Fruit fly (Drosophila melanogaster) whole organism, embryonic: Measurements from ENCODE around the gene CG43064.

Source experiments
- ATbp ChIP-seq: fragments of 200-800 bp; sonication (Bioruptor generic); optimal IDR thresholded peaks from 2 replicates; lab custom pipeline; 2017; ENCODE audit warnings: missing biosample characterization, mild to moderate bottlenecking, missing genetic modification characterization, missing genetic modification reagents
- CG10147 ChIP-seq: fragments of 200-800 bp; sonication (Bioruptor generic); optimal IDR thresholded peaks from 2 replicates; lab custom pipeline; 2019; ENCODE audit warnings: missing biosample characterization, mild to moderate bottlenecking, missing genetic modification characterization, moderate library complexity
- CG12391 ChIP-seq: fragments of 200-800 bp; sonication (Bioruptor generic); optimal IDR thresholded peaks from 3 replicates; lab custom pipeline; 2018; ENCODE audit warnings: missing biosample characterization, mild to moderate bottlenecking, missing genetic modification characterization, moderate library complexity
- CG14710 ChIP-seq: fragments of 200-800 bp; sonication (Bioruptor generic); optimal IDR thresholded peaks from 3 replicates; lab custom pipeline; 2019; ENCODE audit warnings: missing biosample characterization, mild to moderate bottlenecking, missing genetic modification characterization, moderate library complexity
- CG15073 ChIP-seq: fragments of 200-800 bp; sonication (Bioruptor generic); optimal IDR thresholded peaks from 2 replicates; lab custom pipeline; 2016; ENCODE audit warnings: missing biosample characterization, missing genetic modification characterization
- CG15514 ChIP-seq: fragments of 200-800 bp; sonication (Bioruptor generic); optimal IDR thresholded peaks from 3 replicates; lab custom pipeline; 2017; ENCODE audit warnings: missing biosample characterization, missing genetic modification characterization, mild to moderate bottlenecking, moderate library complexity, missing genetic modification reagents
- CG16779 ChIP-seq: fragments of 200-800 bp; sonication (Bioruptor generic); IDR thresholded peaks from 2 replicates; pipeline ENCODE4 v1.3.6; 2022; ENCODE audit warnings: missing biosample characterization, missing genetic modification characterization
- CG16813 ChIP-seq: fragments of 200-800 bp; sonication (Bioruptor generic); IDR thresholded peaks from 3 replicates; pipeline ENCODE4 v1.3.6; 2022; ENCODE audit warnings: missing biosample characterization, missing genetic modification characterization; ENCODE audit not compliant: partially characterized antibody
- CG17186 ChIP-seq: fragments of 200-800 bp; sonication (Bioruptor generic); optimal IDR thresholded peaks from 3 replicates; lab custom pipeline; 2017; ENCODE audit warnings: missing biosample characterization, missing genetic modification reagents, missing genetic modification characterization
- CG17612 ChIP-seq: fragments of 200-800 bp; sonication (Bioruptor generic); IDR thresholded peaks from 2 replicates; pipeline ENCODE4 v1.3.6; 2022; ENCODE audit warnings: missing biosample characterization, missing genetic modification characterization
- CG1792 ChIP-seq: fragments of 200-800 bp; sonication (Bioruptor generic); optimal IDR thresholded peaks from 2 replicates; lab custom pipeline; 2016; ENCODE audit warnings: missing biosample characterization, missing genetic modification characterization
- CG2129 ChIP-seq: fragments of 200-800 bp; sonication (Bioruptor generic); IDR thresholded peaks from 2 replicates; pipeline ENCODE4 v1.3.6; 2022; ENCODE audit warnings: missing biosample characterization, missing genetic modification characterization; ENCODE audit not compliant: partially characterized antibody
- CG2712 ChIP-seq: fragments of 200-800 bp; optimal IDR thresholded peaks from 3 replicates; lab custom pipeline; 2019; ENCODE audit warnings: missing biosample characterization, mild to moderate bottlenecking, missing genetic modification characterization, moderate library complexity
- CG34224 ChIP-seq: fragments of 200-800 bp; sonication (Bioruptor generic); IDR thresholded peaks from 3 replicates; pipeline ENCODE4 v1.3.6; 2022; ENCODE audit warnings: missing biosample characterization, missing genetic modification characterization; ENCODE audit not compliant: partially characterized antibody
- CG34422 ChIP-seq: fragments of 200-800 bp; sonication (Bioruptor generic); IDR thresholded peaks from 3 replicates; pipeline ENCODE4 v1.3.6; 2022; ENCODE audit warnings: missing biosample characterization, missing genetic modification characterization
- CG3847 ChIP-seq: fragments of 200-800 bp; sonication (Bioruptor generic); IDR thresholded peaks from 2 replicates; pipeline ENCODE4 v1.3.6; 2022; ENCODE audit warnings: missing biosample characterization, missing genetic modification characterization
- CG3995 ChIP-seq: fragments of 200-800 bp; sonication (Bioruptor generic); optimal IDR thresholded peaks from 3 replicates; lab custom pipeline; 2016; ENCODE audit warnings: missing biosample characterization, missing genetic modification characterization
- CG4282 ChIP-seq: fragments of 200-800 bp; sonication (Bioruptor generic); optimal IDR thresholded peaks from 2 replicates; lab custom pipeline; 2016; ENCODE audit warnings: missing biosample characterization, missing genetic modification characterization
- CG4854 ChIP-seq: fragments of 200-800 bp; sonication (Bioruptor generic); optimal IDR thresholded peaks from 2 replicates; lab custom pipeline; 2016; ENCODE audit warnings: missing biosample characterization, missing genetic modification characterization, inconsistent platforms
- CG6791 ChIP-seq: fragments of 200-800 bp; sonication (Bioruptor generic); IDR thresholded peaks from 3 replicates; pipeline ENCODE4 v1.3.6; 2022; ENCODE audit warnings: missing biosample characterization, missing genetic modification characterization; ENCODE audit not compliant: partially characterized antibody
- CG8388 ChIP-seq: fragments of 200-800 bp; sonication (Bioruptor generic); optimal IDR thresholded peaks from 2 replicates; lab custom pipeline; 2019; ENCODE audit warnings: missing biosample characterization, mild to moderate bottlenecking, missing genetic modification characterization, moderate library complexity
- CrebB ChIP-seq: fragments of 200-800 bp; sonication (Bioruptor generic); optimal IDR thresholded peaks from 3 replicates; lab custom pipeline; 2018; ENCODE audit warnings: missing biosample characterization, mild to moderate bottlenecking, missing genetic modification characterization
- Dref ChIP-seq: fragments of 200-800 bp; sonication (Bioruptor generic); IDR thresholded peaks from 2 replicates; pipeline ENCODE4 v1.3.6; 2022; ENCODE audit warnings: missing biosample characterization, missing genetic modification characterization
- E2f2 ChIP-seq: fragments of 200-800 bp; sonication (Bioruptor generic); IDR thresholded peaks from 2 replicates; pipeline ENCODE4 v1.3.6; 2022; ENCODE audit warnings: missing biosample characterization, missing genetic modification characterization
- Ets65A ChIP-seq: fragments of 200-800 bp; sonication (Bioruptor generic); peaks from one replicate; lab custom pipeline; 2016; ENCODE audit warnings: missing biosample characterization, missing genetic modification characterization
- Ets97D ChIP-seq: fragments of 200-800 bp; sonication (Bioruptor generic); optimal IDR thresholded peaks from 3 replicates; lab custom pipeline; 2016; ENCODE audit warnings: missing biosample characterization, missing genetic modification characterization
- HLH4C ChIP-seq: fragments of 200-800 bp; sonication (Bioruptor generic); IDR thresholded peaks from 3 replicates; pipeline ENCODE4 v1.3.6; 2022; ENCODE audit warnings: missing biosample characterization, missing genetic modification characterization; ENCODE audit not compliant: partially characterized antibody
- HLH54F ChIP-seq: fragments of 200-800 bp; sonication (Bioruptor generic); optimal IDR thresholded peaks from 3 replicates; lab custom pipeline; 2016; ENCODE audit warnings: missing biosample characterization, missing genetic modification characterization
- Opbp ChIP-seq: fragments of 200-800 bp; sonication (Bioruptor generic); IDR thresholded peaks from 3 replicates; pipeline ENCODE4 v1.3.6; 2022; ENCODE audit warnings: missing biosample characterization, missing genetic modification characterization; ENCODE audit not compliant: partially characterized antibody
- Side ChIP-seq: fragments of 200-800 bp; sonication (Bioruptor generic); optimal IDR thresholded peaks from 2 replicates; lab custom pipeline; 2016; ENCODE audit warnings: missing biosample characterization, missing genetic modification characterization
- Sry-δ ChIP-seq: fragments of 200-800 bp; sonication (Bioruptor generic); optimal IDR thresholded peaks from 2 replicates; lab custom pipeline; 2016; ENCODE audit warnings: missing biosample characterization, missing genetic modification characterization
- amos ChIP-seq: fragments of 200-800 bp; sonication (Bioruptor generic); IDR thresholded peaks from 2 replicates; pipeline ENCODE4 v1.3.6; 2022; ENCODE audit warnings: missing biosample characterization, missing genetic modification characterization; ENCODE audit not compliant: partially characterized antibody
- ase ChIP-seq: fragments of 200-800 bp; sonication (Bioruptor generic); IDR thresholded peaks from 3 replicates; pipeline ENCODE4 v1.3.6; 2022; ENCODE audit warnings: missing biosample characterization, missing genetic modification characterization
- bbx ChIP-seq: fragments of 200-800 bp; sonication (Bioruptor generic); IDR thresholded peaks from 2 replicates; pipeline ENCODE4 v1.3.6; 2022; ENCODE audit warnings: missing biosample characterization, missing genetic modification characterization; ENCODE audit not compliant: partially characterized antibody
- bigmax ChIP-seq: fragments of 200-800 bp; sonication (Bioruptor generic); optimal IDR thresholded peaks from 2 replicates; lab custom pipeline; 2018; ENCODE audit warnings: missing biosample characterization, mild to moderate bottlenecking, missing genetic modification characterization
- ewg ChIP-seq: fragments of 200-800 bp; sonication (Bioruptor generic); optimal IDR thresholded peaks from 3 replicates; lab custom pipeline; 2017; ENCODE audit warnings: mild to moderate bottlenecking, missing biosample characterization, missing genetic modification reagents, missing genetic modification characterization
- inv ChIP-seq: fragments of 200-800 bp; sonication (Bioruptor generic); IDR thresholded peaks from 2 replicates; pipeline ENCODE4 v1.3.6; 2022; ENCODE audit warnings: missing biosample characterization, missing genetic modification characterization; ENCODE audit not compliant: partially characterized antibody
- lbe ChIP-seq: fragments of 200-800 bp; sonication (Bioruptor generic); optimal IDR thresholded peaks from 2 replicates; lab custom pipeline; 2016; ENCODE audit warnings: missing biosample characterization, mild to moderate bottlenecking, missing genetic modification characterization
- lilli ChIP-seq: fragments of 200-800 bp; sonication (Bioruptor generic); optimal IDR thresholded peaks from 3 replicates; lab custom pipeline; 2016; ENCODE audit warnings: missing biosample characterization, missing genetic modification characterization
- mam ChIP-seq: fragments of 200-800 bp; sonication (Bioruptor generic); optimal IDR thresholded peaks from 3 replicates; lab custom pipeline; 2016; ENCODE audit warnings: missing biosample characterization, missing genetic modification characterization
- nmo ChIP-seq: fragments of 200-800 bp; sonication (Bioruptor generic); optimal IDR thresholded peaks from 2 replicates; lab custom pipeline; 2018; ENCODE audit warnings: missing biosample characterization, mild to moderate bottlenecking, missing genetic modification characterization, moderate library complexity
- onecut ChIP-seq: fragments of 200-800 bp; sonication (Bioruptor generic); IDR thresholded peaks from 2 replicates; pipeline ENCODE4 v1.3.6; 2022; ENCODE audit warnings: missing biosample characterization, missing genetic modification characterization
- pho ChIP-seq: fragments of 200-800 bp; sonication (Bioruptor generic); optimal IDR thresholded peaks from 2 replicates; lab custom pipeline; 2016; ENCODE audit warnings: missing biosample characterization, missing genetic modification characterization
- phol ChIP-seq: fragments of 200-800 bp; sonication (Bioruptor generic); optimal IDR thresholded peaks from 3 replicates; lab custom pipeline; 2018; ENCODE audit warnings: missing biosample characterization, mild to moderate bottlenecking, missing genetic modification characterization, moderate library complexity
- pita ChIP-seq: fragments of 200-800 bp; sonication (Bioruptor generic); optimal IDR thresholded peaks from 2 replicates; lab custom pipeline; 2017; ENCODE audit warnings: missing biosample characterization, mild to moderate bottlenecking, missing genetic modification characterization
- row ChIP-seq: fragments of 200-800 bp; sonication (Bioruptor generic); IDR thresholded peaks from 3 replicates; pipeline ENCODE4 v1.3.6; 2022; ENCODE audit warnings: missing biosample characterization, missing genetic modification characterization
- sob ChIP-seq: fragments of 200-800 bp; sonication (Bioruptor generic); IDR thresholded peaks from 2 replicates; pipeline ENCODE4 v1.3.6; 2022; ENCODE audit warnings: missing biosample characterization, missing genetic modification characterization
- zen ChIP-seq: fragments of 200-800 bp; sonication (Bioruptor generic); optimal IDR thresholded peaks from 3 replicates; lab custom pipeline; 2018; ENCODE audit warnings: missing biosample characterization, mild to moderate bottlenecking, missing genetic modification characterization, moderate library complexity

CG43064 gene

DNA sequence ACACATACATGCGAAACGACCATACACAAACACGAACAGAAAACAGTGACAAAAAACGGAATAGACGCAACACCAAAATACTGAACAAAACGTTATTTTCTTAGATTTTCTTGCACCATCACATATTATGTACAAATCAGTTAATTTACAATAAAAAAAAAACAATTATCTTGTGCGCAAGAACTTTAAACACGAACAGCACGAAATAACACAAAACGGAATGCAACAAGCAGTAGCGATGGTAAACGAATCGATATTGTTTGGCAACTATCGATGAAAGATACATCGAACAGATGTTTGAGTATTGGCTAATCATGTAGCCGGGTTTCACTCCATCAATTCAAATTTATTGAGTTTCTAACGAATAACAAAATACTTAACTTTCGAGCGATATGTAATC, 46.7 kb downstream of the CG43064 start, which contains the start of gene Pi3K68D (continued):
- peak; percentile 96 for TF ChIP-seq bbx
- TF ChIP-seq pita (GFP tag; lab: Kevin White, UChicago): peak; percentile 81
- TF ChIP-seq CG17186: peak; percentile 73
- TF ChIP-seq zen: peak; percentile 33
- TF ChIP-seq CG34224 (GFP tag; lab: Robert Waterston, UW): peak; percentile 95
- TF ChIP-seq onecut (GFP tag; lab: Robert Waterston, UW): peak; percentile 74
- no peak for TF ChIP-seq Side (GFP tag; lab: Kevin White, UChicago)
- peak; percentile 92 for TF ChIP-seq inv
- TF ChIP-seq CG1792 (GFP tag; lab: Kevin White, UChicago): peak; percentile 8
- TF ChIP-seq CG16813: peak; percentile 94
- TF ChIP-seq CG3847 (GFP tag; lab: Robert Waterston, UW): peak; percentile 47; the same call in 1 of the 2 replicates
- peak; percentile 83 for TF ChIP-seq Ets97D
- TF ChIP-seq CG6791 (GFP tag; lab: Robert Waterston, UW): peak; percentile 94
- 0 out of 2 replicates have a peak, but pooled peaks have one; percentile 16 for TF ChIP-seq sob (GFP tag; lab: Robert Waterston, UW)
- TF ChIP-seq ase: no peak
- no peak for TF ChIP-seq ATbp (GFP tag; lab: Kevin White, UChicago)
- TF ChIP-seq CG2129 (GFP tag; lab: Robert Waterston, UW): peak; percentile 88
- TF ChIP-seq CG14710 (tag; lab: Kevin White, UChicago): peak; percentile 63
- no peak for TF ChIP-seq row
- TF ChIP-seq Dref: peak; percentile 94
- no peak for TF ChIP-seq CG17612 (GFP tag; lab: Robert Waterston, UW)
- TF ChIP-seq CG16779 (GFP tag; lab: Robert Waterston, UW): no peak
- TF ChIP-seq CG4282 (GFP tag; lab: Kevin White, UChicago): peak; percentile 46
- TF ChIP-seq lilli (GFP tag; lab: Kevin White, UChicago): peak; percentile 36
- peak; percentile 10 for TF ChIP-seq CrebB (tag; lab: Kevin White, UChicago)
- peak; percentile 9 for TF ChIP-seq CG4854 (GFP tag; lab: Kevin White, UChicago)
- TF ChIP-seq Sry-δ (GFP tag; lab: Kevin White, UChicago): peak; percentile 99
- peak; percentile 1 for TF ChIP-seq CG10147 (GFP tag; lab: Kevin White, UChicago)
- peak; percentile 21 for TF ChIP-seq mam (GFP tag; lab: Kevin White, UChicago)
- peak; percentile 16 for TF ChIP-seq Ets65A (GFP tag; lab: Kevin White, UChicago)
- TF ChIP-seq CG8388 (GFP tag; lab: Kevin White, UChicago): peak; percentile 7
- TF ChIP-seq ewg (GFP tag; lab: Kevin White, UChicago): peak; percentile 85
- no peak for TF ChIP-seq CG15073 (GFP tag; lab: Kevin White, UChicago)
- peak; percentile 16 for TF ChIP-seq pho (GFP tag; lab: Kevin White, UChicago)
- peak; percentile 19 for TF ChIP-seq bigmax
- TF ChIP-seq E2f2: peak; percentile 80
- peak; percentile 39 for TF ChIP-seq lbe
- TF ChIP-seq Opbp (GFP tag; lab: Robert Waterston, UW): peak; percentile 97
- peak; percentile 88 for TF ChIP-seq HLH4C
- TF ChIP-seq nmo (GFP tag; lab: Kevin White, UChicago): peak; percentile 68
- peak; percentile 20 for TF ChIP-seq HLH54F
- TF ChIP-seq amos: peak; percentile 98
- peak; percentile 71 for TF ChIP-seq CG3995 (GFP tag; lab: Kevin White, UChicago)
- TF ChIP-seq CG34422 (GFP tag; lab: Robert Waterston, UW): peak; percentile 58; the same call in 1 of the 3 replicates
- TF ChIP-seq phol (tag; lab: Kevin White, UChicago): peak; percentile 47
- TF ChIP-seq CG2712 (tag; lab: Kevin White, UChicago): peak; percentile 29
- peak; percentile 84 for TF ChIP-seq CG15514
- peak; percentile 37 for TF ChIP-seq CG12391 (tag; lab: Kevin White, UChicago)
